Worm (Caenorhabditis elegans) whole organism, midembryonic: ENCODE data around the gene Y51A2B.9.

Source experiments
- T22C8.4 ChIP-seq: fragments of 200-800 bp; sonication (Bioruptor generic); IDR thresholded peaks from 2 replicates; pipeline ENCODE4 v1.3.6; 2022; ENCODE audit warnings: missing genetic modification characterization, missing compliant biosample characterization
- cog-1 ChIP-seq: sonication (generic microtip); optimal IDR thresholded peaks from 2 replicates; lab custom pipeline; 2016; ENCODE audit warnings: missing genetic modification characterization, missing compliant biosample characterization
- flt-1 ChIP-seq: fragments of 200-800 bp; sonication (Bioruptor generic); IDR thresholded peaks from 2 replicates; pipeline ENCODE4 v1.3.6; 2022; ENCODE audit warnings: missing genetic modification characterization, missing compliant biosample characterization
- klf-2 ChIP-seq: fragments of 200-800 bp; sonication (Bioruptor generic); conservative IDR thresholded peaks from 2 replicates; pipeline ENCODE4 v1.3.6; 2022; ENCODE audit warnings: missing genetic modification reagents, missing genetic modification characterization, missing compliant biosample characterization
- med-1 ChIP-seq: sonication (generic microtip); optimal IDR thresholded peaks from 2 replicates; lab custom pipeline; 2017; ENCODE audit warnings: missing genetic modification characterization, mild to moderate bottlenecking, missing compliant biosample characterization, antibody characterized with exemption, missing genetic modification reagents; ENCODE audit not compliant: insufficient read depth
- ref-1 ChIP-seq: fragments of 200-800 bp; sonication (Bioruptor generic); conservative IDR thresholded peaks from 2 replicates; pipeline ENCODE4 v1.3.6; 2022; ENCODE audit warnings: missing genetic modification reagents, missing genetic modification characterization, missing compliant biosample characterization
- tab-1 ChIP-seq: fragments of 200-800 bp; sonication (Bioruptor generic); IDR thresholded peaks from 2 replicates; pipeline ENCODE4 v1.3.6; 2022; ENCODE audit warnings: missing genetic modification characterization, missing compliant biosample characterization
- ztf-23 ChIP-seq: fragments of 200-800 bp; sonication (Bioruptor generic); IDR thresholded peaks from 2 replicates; pipeline ENCODE4 v1.3.6; 2022; ENCODE audit warnings: missing genetic modification reagents, missing genetic modification characterization, missing compliant biosample characterization
- ztf-29 ChIP-seq: fragments of 200-800 bp; sonication (Bioruptor generic); IDR thresholded peaks from 2 replicates; pipeline ENCODE4 v1.3.6; 2022; ENCODE audit warnings: missing genetic modification reagents, missing genetic modification characterization, missing compliant biosample characterization

Y51A2B.9 gene

DNA sequence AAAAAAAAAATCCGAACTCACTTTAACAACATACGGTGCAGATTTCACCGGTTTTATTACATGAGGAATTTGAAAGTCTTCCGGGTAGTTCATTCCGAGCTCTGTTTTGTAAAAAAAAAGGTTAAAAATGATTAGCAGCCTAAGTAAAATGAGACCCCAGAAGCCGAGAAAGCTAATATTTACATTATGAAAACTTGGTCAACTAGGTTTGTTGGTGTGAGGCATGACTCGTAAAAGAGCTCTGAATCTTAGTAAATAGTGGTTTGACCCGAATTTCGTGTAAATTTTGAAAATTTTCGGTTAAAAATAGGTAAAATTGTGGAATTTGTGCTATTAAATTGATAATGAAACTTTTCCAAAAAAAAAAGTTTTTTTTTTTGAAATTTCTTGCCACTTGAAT lies 33.1 kb downstream of the Y51A2B.9 start, which contains the start of gene C08E8.1:
Gene C08E8.1 (minus strand): TSS at position 101 of the 400 bp plus-strand sequence.
- TF ChIP-seq flt-1 (GFP tag; lab: Robert Waterston, UW) (no peak), med-1 (GFP tag; lab: Kevin White, UChicago) (no peak), ztf-23 (no peak), ref-1 (GFP tag; lab: Robert Waterston, UW) (no peak), cog-1 (tag; lab: Kevin White, UChicago) (no peak), ztf-29 (no peak), T22C8.4 (GFP tag; lab: Robert Waterston, UW) (no peak), tab-1 (no peak), klf-2 (GFP tag; lab: Robert Waterston, UW) (no peak)

DNA sequence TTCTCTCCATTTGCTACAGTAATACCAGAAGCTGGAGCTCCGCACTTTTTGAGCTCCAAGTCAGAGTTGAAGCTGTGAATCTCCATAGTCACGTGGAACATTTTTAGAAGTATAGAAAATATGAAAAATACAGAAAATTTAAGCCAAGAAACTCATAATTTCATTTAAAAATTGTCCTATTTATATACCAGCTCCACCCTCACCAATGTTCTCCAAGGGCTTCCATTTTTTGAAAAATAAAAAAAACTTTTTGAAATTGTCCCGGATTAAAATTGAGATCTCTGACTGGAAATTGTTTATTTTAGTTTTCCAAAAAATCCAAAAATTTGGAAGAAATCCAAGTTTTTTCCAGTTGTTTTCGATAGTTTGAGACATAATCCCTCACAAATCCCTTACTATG lies 35.7 kb downstream of the Y51A2B.9 start, which contains the start of gene C08E8.5:
Gene C08E8.5 (minus strand): TSS at position 101 of the 400 bp plus-strand sequence.
- TF ChIP-seq T22C8.4 (GFP tag; lab: Robert Waterston, UW) (no peak), ref-1 (GFP tag; lab: Robert Waterston, UW) (no peak), ztf-23 (no peak), flt-1 (GFP tag; lab: Robert Waterston, UW) (no peak), tab-1 (no peak), ztf-29 (no peak), cog-1 (tag; lab: Kevin White, UChicago) (no peak), med-1 (GFP tag; lab: Kevin White, UChicago) (no peak), klf-2 (GFP tag; lab: Robert Waterston, UW) (no peak)

DNA sequence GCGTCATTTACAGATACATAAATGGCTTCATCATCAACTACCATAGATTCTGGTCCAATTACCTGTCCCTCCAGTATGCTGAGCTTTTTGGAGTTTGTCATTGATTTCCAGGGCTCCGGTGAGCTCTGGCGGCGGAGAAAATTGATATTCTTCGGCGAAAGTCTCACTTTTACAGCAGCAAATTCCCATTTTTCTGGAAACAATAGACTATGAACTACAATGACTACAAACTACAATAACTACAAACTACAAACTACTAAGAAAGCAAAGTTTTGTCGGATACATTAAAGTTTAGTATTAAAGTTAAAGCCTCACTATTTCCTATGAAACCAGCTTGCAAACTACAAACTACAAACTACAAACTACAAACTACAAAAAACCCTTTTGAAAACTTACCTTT lies 39.8 kb downstream of the Y51A2B.9 start, which contains the start of gene C08E8.2:
Gene C08E8.2 (minus strand): TSS at position 101 of the 400 bp plus-strand sequence.
- TF ChIP-seq ref-1 (GFP tag; lab: Robert Waterston, UW) (no peak), cog-1 (tag; lab: Kevin White, UChicago) (no peak), ztf-23 (no peak), flt-1 (GFP tag; lab: Robert Waterston, UW) (no peak), klf-2 (GFP tag; lab: Robert Waterston, UW) (no peak), med-1 (GFP tag; lab: Kevin White, UChicago) (no peak), T22C8.4 (GFP tag; lab: Robert Waterston, UW) (no peak), tab-1 (no peak), ztf-29 (no peak)

DNA sequence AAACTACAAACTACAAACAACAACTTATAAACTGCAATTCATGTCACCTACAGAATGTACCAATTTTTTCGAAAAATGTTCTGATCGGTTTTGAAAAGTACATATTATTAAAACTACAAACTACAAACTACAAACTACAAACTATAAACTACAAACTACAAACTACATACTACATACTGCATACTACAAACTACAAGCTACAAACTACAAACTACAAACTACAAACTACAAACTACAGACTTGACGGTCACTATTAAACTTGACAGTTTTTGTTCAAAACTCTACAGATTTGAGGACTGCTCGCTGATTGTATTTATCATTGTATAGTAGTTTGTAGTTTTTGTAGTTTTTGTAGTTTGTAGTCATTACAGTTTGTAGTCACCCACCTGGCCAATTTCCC lies 41.2 kb downstream of the Y51A2B.9 start:
- TF ChIP-seq T22C8.4 (GFP tag; lab: Robert Waterston, UW): no peak
- TF ChIP-seq flt-1 (GFP tag; lab: Robert Waterston, UW): no peak
- no peak for TF ChIP-seq med-1 (GFP tag; lab: Kevin White, UChicago)
- no peak for TF ChIP-seq cog-1 (tag; lab: Kevin White, UChicago)
- no peak for TF ChIP-seq tab-1
- TF ChIP-seq ref-1 (GFP tag; lab: Robert Waterston, UW): no peak
- TF ChIP-seq klf-2 (GFP tag; lab: Robert Waterston, UW): no peak
- no peak for TF ChIP-seq ztf-29
- TF ChIP-seq ztf-23: no peak

DNA sequence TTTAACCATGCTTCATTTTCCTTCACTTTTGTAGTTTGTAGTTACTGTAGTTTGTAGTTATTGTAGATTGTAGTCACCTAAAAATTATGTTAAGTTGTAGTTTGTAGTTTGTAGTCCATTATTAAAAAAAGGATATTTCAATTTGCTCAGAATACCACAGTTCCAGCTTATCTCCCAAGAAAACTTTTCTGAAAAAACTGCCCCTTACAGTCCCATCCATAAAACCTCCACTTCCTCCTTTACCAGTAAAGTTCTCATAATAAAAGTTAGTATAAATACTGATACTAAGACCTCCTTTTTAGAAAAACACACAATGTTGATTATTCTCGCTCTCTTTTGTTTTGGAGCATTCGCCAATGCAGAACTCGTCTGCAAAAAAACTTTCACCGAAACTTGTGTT lies 44.8 kb downstream of the Y51A2B.9 start, which contains the start of gene C08E8.11:
Gene C08E8.11 (plus strand): TSS at position 301 of the 400 bp plus-strand sequence.
- TF ChIP-seq klf-2 (GFP tag; lab: Robert Waterston, UW): no peak
- TF ChIP-seq cog-1 (tag; lab: Kevin White, UChicago): no peak
- TF ChIP-seq med-1 (GFP tag; lab: Kevin White, UChicago): no peak
- TF ChIP-seq tab-1: no peak
- no peak for TF ChIP-seq ztf-23
- TF ChIP-seq ztf-29: no peak
- TF ChIP-seq T22C8.4 (GFP tag; lab: Robert Waterston, UW): no peak

DNA sequence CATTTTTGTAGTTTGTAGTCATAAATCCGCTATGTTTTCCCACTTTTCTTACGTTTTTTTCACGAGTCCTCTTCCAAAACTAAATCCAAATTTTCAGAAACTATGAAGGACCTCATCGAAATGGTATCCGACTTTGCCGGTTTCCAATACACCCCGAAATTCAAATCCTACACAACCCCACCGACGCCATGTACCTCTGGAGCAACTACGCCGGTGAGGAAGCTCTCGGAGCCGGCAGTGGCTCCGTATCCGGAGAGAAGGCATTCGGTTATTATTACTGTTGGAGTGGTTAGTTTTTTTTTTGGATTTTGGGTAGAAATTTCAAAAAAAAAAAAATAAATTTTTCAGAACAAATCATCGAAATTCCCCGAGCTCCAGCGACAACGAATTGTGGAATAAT lies 45.5 kb downstream of the Y51A2B.9 start, which contains the start of gene C08E8.3:
Gene C08E8.3 (plus strand): TSS at position 84 of the 400 bp plus-strand sequence.
- TF ChIP-seq flt-1 (GFP tag; lab: Robert Waterston, UW): no peak
- TF ChIP-seq cog-1 (tag; lab: Kevin White, UChicago): no peak
- no peak for TF ChIP-seq ztf-23

DNA sequence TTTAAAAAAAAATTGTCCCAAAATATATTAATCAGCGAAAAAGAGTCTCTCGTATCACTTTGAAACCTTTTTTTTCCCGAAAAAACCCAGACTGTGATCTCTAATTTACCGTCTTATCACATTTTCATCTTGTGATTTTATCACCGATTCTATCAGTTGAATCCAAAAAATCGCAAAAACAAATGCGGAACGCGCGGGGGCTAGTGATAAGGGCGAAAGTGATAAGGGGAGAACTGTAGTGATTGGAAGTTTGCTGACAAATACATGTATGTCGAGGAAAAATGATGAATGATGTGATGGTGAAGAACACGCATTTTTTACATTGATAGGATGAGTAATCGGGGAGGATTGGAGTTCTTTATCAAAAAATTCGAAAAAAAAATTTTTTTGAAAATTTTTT lies 49.5 kb downstream of the Y51A2B.9 start:
- TF ChIP-seq klf-2 (GFP tag; lab: Robert Waterston, UW): no peak
- TF ChIP-seq cog-1 (tag; lab: Kevin White, UChicago): no peak
- no peak for TF ChIP-seq med-1 (GFP tag; lab: Kevin White, UChicago)
- TF ChIP-seq ztf-23: no peak
- TF ChIP-seq flt-1 (GFP tag; lab: Robert Waterston, UW): no peak
- TF ChIP-seq tab-1: no peak
- TF ChIP-seq ref-1 (GFP tag; lab: Robert Waterston, UW): no peak
- TF ChIP-seq T22C8.4 (GFP tag; lab: Robert Waterston, UW): no peak
- no peak for TF ChIP-seq ztf-29
